Worm (Caenorhabditis elegans): ENCODE results near the gene ZK1037.6.

ce11 chrV:15347292-15347691 is 19.7 kb upstream of the ZK1037.6 start, which contains the start of gene C29F3.3:
- TF ChIP-seq egl-27 (tag; optimal IDR thresholded peaks at IDR 0.05) (no peak), tbx-2 (tag; optimal IDR thresholded peaks at IDR 0.05) (no peak), sptf-1 (tag; optimal IDR thresholded peaks at IDR 0.05) (no peak), ama-1 (optimal IDR thresholded peaks at IDR 0.05) (no peak), lsy-2 (tag; optimal IDR thresholded peaks at IDR 0.05) (no peak), ces-1 (GFP tag; optimal IDR thresholded peaks at IDR 0.05) (no peak), unc-98 (GFP tag; IDR thresholded peaks at IDR 0.05) (no peak), mep-1 (tag; optimal IDR thresholded peaks at IDR 0.05) (no peak), pax-3 (tag; optimal IDR thresholded peaks at IDR 0.05) (no peak), mdl-1 (tag; optimal IDR thresholded peaks at IDR 0.05) (no peak), unc-62 (GFP tag; optimal IDR thresholded peaks at IDR 0.05) (no peak), Y116A8C.19 (tag; optimal IDR thresholded peaks at IDR 0.05; ENCODE audit: borderline replicate concordance) (no peak)
